Fruit fly (Drosophila melanogaster) whole organism, embryonic: ENCODE data around the gene CG13700.
A peak's percentile ranks its signal among the peaks of the same experiment; 100 is the strongest.

Source experiments
- Awh ChIP-seq: fragments of 200-800 bp; sonication (Bioruptor generic); IDR thresholded peaks from 2 replicates; pipeline ENCODE4, ENCODE4 v1.3.6; 2022; ENCODE audit warnings: missing biosample characterization, missing genetic modification characterization
- Bteb2 ChIP-seq: fragments of 200-800 bp; sonication (Bioruptor generic); optimal IDR thresholded peaks from 2 replicates; lab custom pipeline; 2016; ENCODE audit warnings: missing biosample characterization, missing genetic modification characterization
- CG1024 ChIP-seq: fragments of 200-800 bp; sonication (Bioruptor generic); IDR thresholded peaks from 2 replicates; pipeline ENCODE4 v1.3.6; 2022; ENCODE audit warnings: missing biosample characterization, missing genetic modification characterization
- CG10267 ChIP-seq: fragments of 200-800 bp; sonication (Bioruptor generic); optimal IDR thresholded peaks from 2 replicates; lab custom pipeline; 2018; ENCODE audit warnings: missing biosample characterization, mild to moderate bottlenecking, missing genetic modification characterization, moderate library complexity
- CG11093 ChIP-seq: fragments of 200-800 bp; sonication (Bioruptor generic); IDR thresholded peaks from 3 replicates; pipeline ENCODE4 v1.3.6; 2022; ENCODE audit warnings: missing biosample characterization, missing genetic modification characterization
- CG11504 ChIP-seq: fragments of 200-800 bp; sonication (Bioruptor generic); optimal IDR thresholded peaks from 3 replicates; lab custom pipeline; 2019; ENCODE audit warnings: missing biosample characterization, mild to moderate bottlenecking, missing genetic modification characterization, moderate library complexity
- CG11723 ChIP-seq: fragments of 200-800 bp; sonication (Bioruptor generic); optimal IDR thresholded peaks from 2 replicates; lab custom pipeline; 2017; ENCODE audit warnings: missing biosample characterization, mild to moderate bottlenecking, missing genetic modification characterization
- CG12659 ChIP-seq: fragments of 200-800 bp; sonication (Bioruptor generic); optimal IDR thresholded peaks from 3 replicates; lab custom pipeline; 2017; ENCODE audit warnings: mild to moderate bottlenecking, missing biosample characterization, missing genetic modification reagents, missing genetic modification characterization
- CG1647 ChIP-seq: fragments of 200-800 bp; sonication (Bioruptor generic); optimal IDR thresholded peaks from 3 replicates; lab custom pipeline; 2016; ENCODE audit warnings: missing biosample characterization, missing genetic modification characterization
- CG16779 ChIP-seq: fragments of 200-800 bp; sonication (Bioruptor generic); IDR thresholded peaks from 2 replicates; pipeline ENCODE4 v1.3.6; 2022; ENCODE audit warnings: missing biosample characterization, missing genetic modification characterization
- CG18476 ChIP-seq: fragments of 200-800 bp; sonication (Bioruptor generic); optimal IDR thresholded peaks from 2 replicates; lab custom pipeline; 2016; ENCODE audit warnings: missing biosample characterization, mild to moderate bottlenecking, missing genetic modification characterization
- CG30403 ChIP-seq: fragments of 200-800 bp; sonication (Bioruptor generic); optimal IDR thresholded peaks from 3 replicates; lab custom pipeline; 2016; ENCODE audit warnings: missing biosample characterization, missing genetic modification characterization
- CG30431 ChIP-seq: fragments of 200-800 bp; sonication (Bioruptor generic); optimal IDR thresholded peaks from 2 replicates; lab custom pipeline; 2017; ENCODE audit warnings: missing biosample characterization, missing genetic modification characterization
- CG3163 ChIP-seq: fragments of 200-800 bp; sonication (Bioruptor generic); optimal IDR thresholded peaks from 3 replicates; lab custom pipeline; 2016; ENCODE audit warnings: missing biosample characterization, missing genetic modification characterization
- CG32532 ChIP-seq: fragments of 200-800 bp; sonication (Bioruptor generic); IDR thresholded peaks from 2 replicates; pipeline ENCODE4 v1.3.6; 2022; ENCODE audit warnings: missing biosample characterization, missing genetic modification characterization
- CG3726 ChIP-seq: fragments of 200-800 bp; sonication (Bioruptor generic); IDR thresholded peaks from 3 replicates; pipeline ENCODE4, ENCODE4 v1.3.6; 2022; ENCODE audit warnings: missing biosample characterization, missing genetic modification characterization
- CG5953 ChIP-seq: fragments of 200-800 bp; sonication (Bioruptor generic); IDR thresholded peaks from 2 replicates; pipeline ENCODE4 v1.3.6; 2022; ENCODE audit warnings: missing biosample characterization, missing genetic modification characterization
- CG7372 ChIP-seq: fragments of 200-800 bp; sonication (Bioruptor generic); IDR thresholded peaks from 2 replicates; pipeline ENCODE4 v1.3.6; 2022; ENCODE audit warnings: missing biosample characterization, missing genetic modification characterization
- CG8388 ChIP-seq: fragments of 200-800 bp; sonication (Bioruptor generic); optimal IDR thresholded peaks from 2 replicates; lab custom pipeline; 2019; ENCODE audit warnings: missing biosample characterization, mild to moderate bottlenecking, missing genetic modification characterization, moderate library complexity
- CG8944 ChIP-seq: fragments of 200-800 bp; sonication (Bioruptor generic); optimal IDR thresholded peaks from 3 replicates; lab custom pipeline; 2016; ENCODE audit warnings: missing biosample characterization, missing genetic modification characterization
- CG9797 ChIP-seq: fragments of 200-800 bp; sonication (Bioruptor generic); optimal IDR thresholded peaks from 3 replicates; lab custom pipeline; 2018; ENCODE audit warnings: missing biosample characterization, mild to moderate bottlenecking, missing genetic modification characterization
- Dfd ChIP-seq, 2 experiments: fragments of >200 bp; optimal IDR thresholded peaks; 2 replicates each; lab custom pipeline; 2017; ENCODE audit warnings: missing biosample characterization in 2 of 2, missing genetic modification characterization in 2 of 2
- Ets65A ChIP-seq: fragments of 200-800 bp; sonication (Bioruptor generic); peaks from one replicate; lab custom pipeline; 2016; ENCODE audit warnings: missing biosample characterization, missing genetic modification characterization
- Fer2 ChIP-seq: fragments of 200-800 bp; sonication (Bioruptor generic); optimal IDR thresholded peaks from 2 replicates; lab custom pipeline; 2018; ENCODE audit warnings: missing biosample characterization, mild to moderate bottlenecking, missing genetic modification characterization, moderate library complexity
- HLH4C ChIP-seq: fragments of 200-800 bp; sonication (Bioruptor generic); IDR thresholded peaks from 3 replicates; pipeline ENCODE4 v1.3.6; 2022; ENCODE audit warnings: missing biosample characterization, missing genetic modification characterization; ENCODE audit not compliant: partially characterized antibody
- Hr51 ChIP-seq, 2 experiments: fragments of 200-800 bp; sonication (Bioruptor generic); optimal IDR thresholded peaks; 2 replicates in 1 of 2; 3 replicates in 1 of 2; lab custom pipeline; 2016 to 2018; ENCODE audit warnings: missing biosample characterization in 2 of 2, missing genetic modification characterization in 2 of 2, mild to moderate bottlenecking in 1 of 2, moderate library complexity in 1 of 2
- Mrtf ChIP-seq: fragments of 200-800 bp; sonication (Bioruptor generic); IDR thresholded peaks from 3 replicates; pipeline ENCODE4 v1.3.6; 2022; ENCODE audit warnings: missing biosample characterization, missing genetic modification characterization
- Optix ChIP-seq: fragments of 200-800 bp; sonication (Bioruptor generic); IDR thresholded peaks from 3 replicates; pipeline ENCODE4 v1.3.6; 2022; ENCODE audit warnings: missing biosample characterization, missing genetic modification characterization
- Scr ChIP-seq: fragments of 200-800 bp; sonication (Bioruptor generic); IDR thresholded peaks from 2 replicates; pipeline ENCODE4 v1.3.6; 2022; ENCODE audit warnings: missing biosample characterization, missing genetic modification characterization; ENCODE audit not compliant: partially characterized antibody
- Sin3A ChIP-seq: fragments of >200 bp; optimal IDR thresholded peaks from 2 replicates; lab custom pipeline; 2018
- Stat92E ChIP-seq, 3 experiments: fragments of >200 bp in 2 of 3; fragments of 200-800 bp in 1 of 3; sonication (Bioruptor generic) in 1 of 3; optimal IDR thresholded peaks; 2 replicates each; lab custom pipeline; 2017 to 2019; ENCODE audit warnings: missing biosample characterization in 3 of 3, missing genetic modification characterization in 3 of 3, mild to moderate bottlenecking in 1 of 3, moderate library complexity in 1 of 3
- Xrp1 ChIP-seq: fragments of 200-800 bp; sonication (Bioruptor generic); IDR thresholded peaks from 2 replicates; pipeline ENCODE4 v1.3.6; 2022; ENCODE audit warnings: missing biosample characterization, missing genetic modification characterization
- al ChIP-seq: fragments of 200-800 bp; sonication (Bioruptor generic); IDR thresholded peaks from 2 replicates; pipeline ENCODE4 v1.3.6; 2022; ENCODE audit warnings: missing biosample characterization, missing genetic modification characterization
- croc ChIP-seq: fragments of 200-800 bp; sonication (Bioruptor generic); conservative IDR thresholded peaks from 3 replicates; pipeline ENCODE4 v1.3.6; 2022; ENCODE audit warnings: missing biosample characterization, missing genetic modification characterization
- dan ChIP-seq: fragments of 200-800 bp; sonication (Bioruptor generic); IDR thresholded peaks from 2 replicates; pipeline ENCODE4 v1.3.6; 2022; ENCODE audit warnings: missing biosample characterization, missing genetic modification characterization
- danr ChIP-seq: fragments of 200-800 bp; sonication (Bioruptor generic); IDR thresholded peaks from 2 replicates; pipeline ENCODE4 v1.3.6; 2022; ENCODE audit warnings: missing biosample characterization, missing genetic modification characterization
- dpn ChIP-seq, 2 experiments: fragments of 200-800 bp; sonication (Bioruptor generic); optimal IDR thresholded peaks; 3 replicates each; lab custom pipeline; 2016; ENCODE audit warnings: missing biosample characterization in 2 of 2, missing genetic modification characterization in 2 of 2
- exex ChIP-seq: fragments of 200-800 bp; sonication (Bioruptor generic); optimal IDR thresholded peaks from 4 replicates; lab custom pipeline; 2018; ENCODE audit warnings: missing biosample characterization, mild to moderate bottlenecking, missing genetic modification characterization, moderate library complexity
- fd102C ChIP-seq: fragments of 200-800 bp; sonication (Bioruptor generic); optimal IDR thresholded peaks from 2 replicates; lab custom pipeline; 2018; ENCODE audit warnings: missing biosample characterization, mild to moderate bottlenecking, missing genetic modification characterization, moderate library complexity
- fu2 ChIP-seq: fragments of 200-800 bp; sonication (Bioruptor generic); optimal IDR thresholded peaks from 2 replicates; lab custom pipeline; 2016; ENCODE audit warnings: missing biosample characterization, missing genetic modification characterization
- gt ChIP-seq: fragments of 200-800 bp; sonication (Bioruptor generic); IDR thresholded peaks from 2 replicates; pipeline ENCODE4 v1.3.6; 2022; ENCODE audit warnings: missing biosample characterization, missing genetic modification characterization
- hbn ChIP-seq: fragments of 200-800 bp; sonication (Bioruptor generic); IDR thresholded peaks from 2 replicates; pipeline ENCODE4 v1.3.6; 2022; ENCODE audit warnings: missing biosample characterization, missing genetic modification characterization; ENCODE audit not compliant: partially characterized antibody
- insv ChIP-seq, 2 experiments: fragments of 200-800 bp; sonication (Bioruptor generic); optimal IDR thresholded peaks; 3 replicates each; lab custom pipeline; 2016 to 2018; ENCODE audit warnings: missing biosample characterization in 2 of 2, missing genetic modification characterization in 2 of 2
- jigr1 ChIP-seq: fragments of 200-800 bp; sonication (Bioruptor generic); IDR thresholded peaks from 3 replicates; pipeline ENCODE4 v1.3.6; 2022; ENCODE audit warnings: missing biosample characterization, missing genetic modification characterization
- ken ChIP-seq: fragments of 200-800 bp; sonication (Bioruptor generic); IDR thresholded peaks from 3 replicates; pipeline ENCODE4 v1.3.6; 2022; ENCODE audit warnings: missing biosample characterization, missing genetic modification characterization
- p53 ChIP-seq: fragments of 200-800 bp; sonication (Bioruptor generic); optimal IDR thresholded peaks from 2 replicates; lab custom pipeline; 2016; ENCODE audit warnings: missing biosample characterization, missing genetic modification characterization
- pzg ChIP-seq: fragments of 200-800 bp; sonication (Bioruptor generic); optimal IDR thresholded peaks from 3 replicates; lab custom pipeline; 2018; ENCODE audit warnings: missing biosample characterization, mild to moderate bottlenecking, missing genetic modification characterization, moderate library complexity
- slou ChIP-seq: fragments of 200-800 bp; sonication (Bioruptor generic); optimal IDR thresholded peaks from 3 replicates; lab custom pipeline; 2016; ENCODE audit warnings: missing biosample characterization, missing genetic modification characterization
- slp2 ChIP-seq: fragments of 200-800 bp; sonication (Bioruptor generic); optimal IDR thresholded peaks from 2 replicates; lab custom pipeline; 2016; ENCODE audit warnings: missing biosample characterization, missing genetic modification characterization
- vnd ChIP-seq: fragments of 200-800 bp; sonication (Bioruptor generic); IDR thresholded peaks from 3 replicates; pipeline ENCODE4 v1.3.6; 2022; ENCODE audit warnings: missing biosample characterization, missing genetic modification characterization; ENCODE audit not compliant: partially characterized antibody
- zen2 ChIP-seq: fragments of 200-800 bp; sonication (Bioruptor generic); IDR thresholded peaks from 3 replicates; pipeline ENCODE4 v1.3.6; 2022; ENCODE audit warnings: missing biosample characterization, missing genetic modification characterization; ENCODE audit not compliant: partially characterized antibody
- zfh2 ChIP-seq: fragments of 200-800 bp; sonication (Bioruptor generic); optimal IDR thresholded peaks from 2 replicates; lab custom pipeline; 2016; ENCODE audit warnings: missing biosample characterization, missing genetic modification characterization

CG13700 gene

DNA sequence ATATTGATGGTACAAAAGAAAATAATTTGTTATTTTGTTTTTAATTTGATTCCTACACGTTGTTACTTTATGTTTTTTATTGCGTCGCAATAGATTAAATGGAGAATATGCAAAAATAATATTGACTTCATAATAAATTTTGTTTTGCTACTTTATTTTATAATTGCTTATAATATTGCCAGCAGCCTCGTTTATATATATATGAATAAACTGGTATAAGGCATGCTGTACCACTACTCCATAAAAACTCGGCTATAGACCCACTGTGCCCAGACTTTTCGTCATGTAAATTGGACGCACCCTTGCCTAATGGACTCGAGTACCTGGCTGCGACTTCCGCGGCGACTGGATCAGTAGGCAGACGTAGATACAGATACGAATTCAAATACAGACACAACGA lies 47.6 kb upstream of the CG13700 start (continued):
- no peak for TF ChIP-seq insv (GFP tag; optimal IDR thresholded peaks at IDR 0.05; lab: Kevin White, UChicago)
- 0 out of 3 replicates have a peak, but pooled peaks have one; percentile 18 for TF ChIP-seq Mrtf (GFP tag; lab: Robert Waterston, UW)
- peak; percentile 81 for TF ChIP-seq CG11504 (tag; lab: Kevin White, UChicago)
- TF ChIP-seq CG32532 = no peak
- peak; percentile 89 for TF ChIP-seq CG8388 (GFP tag; lab: Kevin White, UChicago)
- no peak for TF ChIP-seq Sin3A
- TF ChIP-seq fu2 (GFP tag; lab: Kevin White, UChicago) = no peak
- peak; percentile 83 for TF ChIP-seq CG30403 (GFP tag; lab: Kevin White, UChicago)
- no peak for TF ChIP-seq CG16779 (GFP tag; lab: Robert Waterston, UW)
- peak; percentile 59 for TF ChIP-seq CG18476 (GFP tag; lab: Kevin White, UChicago)
- peak in 1 of 2 experiments; percentile 73 for TF ChIP-seq Hr51 (GFP tag; optimal IDR thresholded peaks at IDR 0.05; lab: Kevin White, UChicago)
- TF ChIP-seq CG9797 (GFP tag; lab: Kevin White, UChicago) = no peak
- peak; percentile 27 to 68 for TF ChIP-seq dpn (GFP tag; optimal IDR thresholded peaks at IDR 0.05; lab: Kevin White, UChicago)
- peak; percentile 52; the same call in 2 of the 3 replicates for TF ChIP-seq CG3726 (GFP tag; lab: Robert Waterston, UW)
- TF ChIP-seq hbn (GFP tag; lab: Robert Waterston, UW) = no peak
- TF ChIP-seq jigr1 (GFP tag; lab: Robert Waterston, UW) = no peak
- no peak for TF ChIP-seq Fer2
- no peak for TF ChIP-seq HLH4C
- TF ChIP-seq Optix = no peak
- TF ChIP-seq exex = no peak
- no peak for TF ChIP-seq vnd (GFP tag; lab: Robert Waterston, UW)
- TF ChIP-seq CG11723 (GFP tag; lab: Kevin White, UChicago) = peak; percentile 51
- peak; percentile 57; the same call in 1 of the 2 replicates for TF ChIP-seq gt (GFP tag; lab: Robert Waterston, UW)
- TF ChIP-seq CG1647 (GFP tag; lab: Kevin White, UChicago) = peak; percentile 4
- TF ChIP-seq CG11093 (GFP tag; lab: Robert Waterston, UW) = peak; percentile 75
- no peak for TF ChIP-seq CG8944
- peak; percentile 91 for TF ChIP-seq Xrp1
- TF ChIP-seq Dfd (GFP tag; optimal IDR thresholded peaks at IDR 0.05; lab: Kevin White, UChicago) = no peak
- TF ChIP-seq danr (GFP tag; lab: Robert Waterston, UW) = peak; percentile 48; the same call in 1 of the 2 replicates
- no peak for TF ChIP-seq p53 (GFP tag; lab: Kevin White, UChicago)
- TF ChIP-seq ken (GFP tag; lab: Robert Waterston, UW) = no peak
- TF ChIP-seq Scr (GFP tag; lab: Robert Waterston, UW) = no peak
- TF ChIP-seq fd102C = peak; percentile 84
- TF ChIP-seq CG10267 (tag; lab: Kevin White, UChicago) = peak; percentile 88
- no peak for TF ChIP-seq al (GFP tag; lab: Robert Waterston, UW)
- TF ChIP-seq Stat92E (GFP tag; optimal IDR thresholded peaks at IDR 0.05; lab: Kevin White, UChicago) = no peak
- TF ChIP-seq CG1024 (GFP tag; lab: Robert Waterston, UW) = no peak; the same call in 1 of the 2 replicates
- no peak for TF ChIP-seq CG7372 (GFP tag; lab: Robert Waterston, UW)
- peak; percentile 86 for TF ChIP-seq Ets65A (GFP tag; lab: Kevin White, UChicago)
- TF ChIP-seq CG12659 (GFP tag; lab: Kevin White, UChicago) = peak; percentile 48
- no peak for TF ChIP-seq zfh2 (GFP tag; lab: Kevin White, UChicago)
- no peak for TF ChIP-seq pzg (GFP tag; lab: Kevin White, UChicago)
- TF ChIP-seq Awh = peak; percentile 58
- no peak for TF ChIP-seq slp2 (GFP tag; lab: Kevin White, UChicago)
- no peak for TF ChIP-seq CG3163 (GFP tag; lab: Kevin White, UChicago)
- TF ChIP-seq CG5953 (GFP tag; lab: Robert Waterston, UW) = no peak
- no peak for TF ChIP-seq Bteb2 (GFP tag; lab: Kevin White, UChicago)
- peak; percentile 86 for TF ChIP-seq croc (GFP tag; lab: Robert Waterston, UW)
- peak; percentile 70 for TF ChIP-seq dan (GFP tag; lab: Robert Waterston, UW)
- no peak for TF ChIP-seq slou (GFP tag; lab: Kevin White, UChicago)
- no peak for TF ChIP-seq zen2 (GFP tag; lab: Robert Waterston, UW)
- peak; percentile 78 for TF ChIP-seq CG30431 (GFP tag; lab: Kevin White, UChicago)
